Worm (Caenorhabditis elegans) whole organism, L2 larva: ENCODE measurements around the gene C29E4.12.

Source experiments
- C34F6.9 ChIP-seq: fragments of 150-350 bp; optimal IDR thresholded peaks from 2 replicates; lab custom pipeline; 2014; ENCODE audit warnings: missing biosample characterization, missing genetic modification characterization
- R02D3.7 ChIP-seq: fragments of 150-350 bp; optimal IDR thresholded peaks from 2 replicates; lab custom pipeline; 2014; ENCODE audit warnings: missing biosample characterization, missing genetic modification characterization
- Y55F3AM.14 ChIP-seq: fragments of 200-800 bp; sonication (Bioruptor generic); optimal IDR thresholded peaks from 2 replicates; lab custom pipeline; 2018; ENCODE audit warnings: mild to moderate bottlenecking, missing genetic modification characterization, missing compliant biosample characterization
- ZK546.5 ChIP-seq: sonication (generic microtip); optimal IDR thresholded peaks from 2 replicates; lab custom pipeline; 2017; ENCODE audit warnings: missing biosample characterization, missing genetic modification characterization
- aly-2 ChIP-seq: fragments of 150-350 bp; optimal IDR thresholded peaks from 2 replicates; lab custom pipeline; 2014; ENCODE audit warnings: missing biosample characterization, missing genetic modification characterization
- ama-1 ChIP-seq: fragments of 150-350 bp; optimal IDR thresholded peaks from 2 replicates; lab custom pipeline; 2018; ENCODE audit warnings: inconsistent platforms
- blmp-1 ChIP-seq: sonication (generic microtip); optimal IDR thresholded peaks from 2 replicates; lab custom pipeline; 2017; ENCODE audit warnings: missing genetic modification characterization, mild to moderate bottlenecking, missing compliant biosample characterization, antibody characterized with exemption, moderate library complexity; ENCODE audit not compliant: insufficient read depth
- ceh-16 ChIP-seq: fragments of 150-350 bp; optimal IDR thresholded peaks from 2 replicates; lab custom pipeline; 2014; ENCODE audit warnings: missing biosample characterization, missing genetic modification characterization
- ceh-82 ChIP-seq: fragments of 150-350 bp; optimal IDR thresholded peaks from 2 replicates; lab custom pipeline; 2014; ENCODE audit warnings: missing biosample characterization, missing genetic modification characterization
- crh-2 ChIP-seq: sonication (generic microtip); optimal IDR thresholded peaks from 2 replicates; lab custom pipeline; 2017; ENCODE audit warnings: missing biosample characterization, missing genetic modification characterization
- dmd-4 ChIP-seq: sonication (generic microtip); optimal IDR thresholded peaks from 2 replicates; lab custom pipeline; 2017; ENCODE audit warnings: missing biosample characterization, missing genetic modification characterization
- egl-27 ChIP-seq: sonication (generic microtip); optimal IDR thresholded peaks from 3 replicates; lab custom pipeline; 2017; ENCODE audit warnings: missing biosample characterization, missing genetic modification reagents, missing genetic modification characterization
- elt-1 ChIP-seq: fragments of 150-350 bp; optimal IDR thresholded peaks from 2 replicates; lab custom pipeline; 2014; ENCODE audit warnings: missing biosample characterization, missing genetic modification characterization
- fos-1 ChIP-seq: fragments of 150-350 bp; optimal IDR thresholded peaks from 2 replicates; lab custom pipeline; 2014; ENCODE audit warnings: missing biosample characterization, missing genetic modification characterization
- gmeb-1 ChIP-seq: fragments of 150-350 bp; optimal IDR thresholded peaks from 2 replicates; lab custom pipeline; 2014; ENCODE audit warnings: missing biosample characterization, missing genetic modification characterization
- lin-11 ChIP-seq: fragments of 150-350 bp; sonication (generic microtip); optimal IDR thresholded peaks from 2 replicates; lab custom pipeline; 2014; ENCODE audit warnings: missing biosample characterization, missing genetic modification characterization, inconsistent platforms, mixed read lengths
- lsy-2 ChIP-seq, 2 experiments: fragments of 150-350 bp in 1 of 2; sonication (generic microtip) in 1 of 2; optimal IDR thresholded peaks; 2 replicates each; lab custom pipeline; 2014 to 2017; ENCODE audit warnings: missing biosample characterization in 2 of 2, missing genetic modification characterization in 2 of 2
- mab-5 ChIP-seq: fragments of 150-350 bp; optimal IDR thresholded peaks from 2 replicates; lab custom pipeline; 2014; ENCODE audit warnings: missing biosample characterization, missing genetic modification characterization
- mbf-1 ChIP-seq: sonication (generic microtip); optimal IDR thresholded peaks from 2 replicates; lab custom pipeline; 2017; ENCODE audit warnings: missing biosample characterization, missing genetic modification characterization
- mdl-1 ChIP-seq, 2 experiments: fragments of 150-350 bp in 1 of 2; sonication (generic microtip) in 1 of 2; optimal IDR thresholded peaks; 2 replicates each; lab custom pipeline; 2017; ENCODE audit warnings: missing biosample characterization in 2 of 2, missing genetic modification characterization in 2 of 2
- nhr-10 ChIP-seq: sonication (generic microtip); optimal IDR thresholded peaks from 2 replicates; lab custom pipeline; 2017; ENCODE audit warnings: missing biosample characterization, missing genetic modification characterization
- nhr-11 ChIP-seq: fragments of 150-350 bp; optimal IDR thresholded peaks from 2 replicates; lab custom pipeline; 2014; ENCODE audit warnings: missing biosample characterization, missing genetic modification characterization
- nhr-12 ChIP-seq: fragments of 150-350 bp; optimal IDR thresholded peaks from 2 replicates; lab custom pipeline; 2014; ENCODE audit warnings: missing biosample characterization, missing genetic modification characterization
- nhr-129 ChIP-seq: fragments of 150-350 bp; optimal IDR thresholded peaks from 2 replicates; lab custom pipeline; 2014; ENCODE audit warnings: missing biosample characterization, missing genetic modification characterization
- nhr-21 ChIP-seq: fragments of 150-350 bp; optimal IDR thresholded peaks from 2 replicates; lab custom pipeline; 2014; ENCODE audit warnings: missing biosample characterization, missing genetic modification characterization
- nhr-23 ChIP-seq: fragments of 150-350 bp; optimal IDR thresholded peaks from 2 replicates; lab custom pipeline; 2014; ENCODE audit warnings: missing biosample characterization, missing genetic modification reagents, missing genetic modification characterization
- nhr-25 ChIP-seq: fragments of 150-350 bp; sonication (generic microtip); optimal IDR thresholded peaks from 3 replicates; lab custom pipeline; 2014; ENCODE audit warnings: missing biosample characterization, missing genetic modification characterization
- skn-1 ChIP-seq: sonication (generic microtip); optimal IDR thresholded peaks from 2 replicates; lab custom pipeline; 2017; ENCODE audit warnings: missing biosample characterization, missing genetic modification characterization
- sma-3 ChIP-seq: sonication (generic microtip); optimal IDR thresholded peaks from 2 replicates; lab custom pipeline; 2016; ENCODE audit warnings: missing genetic modification reagents, missing genetic modification characterization, missing compliant biosample characterization
- sma-9 ChIP-seq, 2 experiments: fragments of 150-350 bp in 1 of 2; sonication (generic microtip) in 1 of 2; optimal IDR thresholded peaks; 2 replicates each; lab custom pipeline; 2014 to 2016; ENCODE audit warnings: missing genetic modification characterization in 2 of 2, mild to moderate bottlenecking in 1 of 2, missing biosample characterization in 1 of 2, missing compliant biosample characterization in 1 of 2, missing genetic modification reagents in 1 of 2, moderate library complexity in 1 of 2
- unc-39 ChIP-seq: fragments of 150-350 bp; optimal IDR thresholded peaks from 2 replicates; lab custom pipeline; 2014; ENCODE audit warnings: missing biosample characterization, missing genetic modification characterization
- unc-55 ChIP-seq: fragments of 150-350 bp; sonication (generic microtip); optimal IDR thresholded peaks from 3 replicates; lab custom pipeline; 2014; ENCODE audit warnings: missing biosample characterization, missing genetic modification reagents, missing genetic modification characterization
- unc-62 ChIP-seq: fragments of 150-350 bp; optimal IDR thresholded peaks from 2 replicates; lab custom pipeline; 2014; ENCODE audit warnings: missing biosample characterization, missing genetic modification reagents, missing genetic modification characterization
- zag-1 ChIP-seq: fragments of 150-350 bp; optimal IDR thresholded peaks from 2 replicates; lab custom pipeline; 2014; ENCODE audit warnings: missing biosample characterization, missing genetic modification characterization
- ztf-11 ChIP-seq: sonication (generic microtip); optimal IDR thresholded peaks from 2 replicates; lab custom pipeline; 2017; ENCODE audit warnings: missing biosample characterization, missing genetic modification characterization
- ztf-4 ChIP-seq: fragments of 150-350 bp; optimal IDR thresholded peaks from 2 replicates; lab custom pipeline; 2014; ENCODE audit warnings: missing biosample characterization, missing genetic modification characterization

Gene C29E4.12

DNA sequence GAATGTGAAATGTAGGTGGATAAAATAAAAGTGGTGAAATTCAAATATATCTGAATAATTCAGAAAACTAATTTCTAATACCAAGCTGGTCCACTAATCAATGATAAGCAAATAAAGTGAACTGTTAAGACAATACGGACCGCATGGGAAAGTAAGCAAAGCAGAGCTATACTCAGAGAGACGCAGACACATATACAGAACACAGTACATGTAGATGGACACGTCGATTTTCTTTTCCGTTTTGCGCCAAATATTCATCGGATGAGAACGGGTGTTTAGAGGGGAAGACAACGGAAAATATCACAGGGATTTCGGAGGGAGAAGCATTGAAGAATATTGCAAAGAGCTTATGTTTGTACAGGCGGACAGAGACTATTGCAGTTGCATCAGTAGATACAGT lies 15.0 kb upstream of the C29E4.12 start:
- no peak for TF ChIP-seq nhr-11 (tag; lab: Kevin White, UChicago)
- TF ChIP-seq nhr-10 (tag; lab: Kevin White, UChicago): no peak
- no peak for TF ChIP-seq sma-3
- TF ChIP-seq skn-1 (tag; lab: Kevin White, UChicago): no peak
- no peak for TF ChIP-seq dmd-4 (tag; lab: Kevin White, UChicago)
- no peak for TF ChIP-seq elt-1
- no peak for TF ChIP-seq ceh-82 (tag; lab: Kevin White, UChicago)
- TF ChIP-seq aly-2 (tag; lab: Kevin White, UChicago): no peak
- no peak for TF ChIP-seq nhr-12
- no peak for TF ChIP-seq R02D3.7 (tag; lab: Kevin White, UChicago)
- no peak for TF ChIP-seq ama-1
- TF ChIP-seq lsy-2 (tag; optimal IDR thresholded peaks at IDR 0.05; lab: Kevin White, UChicago): no peak
- TF ChIP-seq sma-9 (GFP tag; optimal IDR thresholded peaks at IDR 0.05; lab: Kevin White, UChicago): no peak
- no peak for TF ChIP-seq sma-9 (tag; optimal IDR thresholded peaks at IDR 0.05; lab: Kevin White, UChicago)
- no peak for TF ChIP-seq ztf-4 (tag; lab: Kevin White, UChicago)
- TF ChIP-seq Y55F3AM.14 (GFP tag; lab: Kevin White, UChicago): no peak
- TF ChIP-seq, all 48 proteins: peak for 0

ce11 chrIII:7928549-7929129 lies 12.3 kb upstream of the C29E4.12 start, which contains the start of the genes C29E4.13 and npp-15:
Gene C29E4.13, minus strand, starts transcription at chrIII:7928717.
Gene npp-15, plus strand, starts transcription at chrIII:7929043.
- TF ChIP-seq lsy-2 (tag; optimal IDR thresholded peaks at IDR 0.05; lab: Kevin White, UChicago) (peak; percentile 16 to 79), crh-2 (tag; lab: Kevin White, UChicago) (peak; percentile 50), ztf-4 (tag; lab: Kevin White, UChicago) (no peak), nhr-11 (tag; lab: Kevin White, UChicago) (no peak), mab-5 (tag; lab: Kevin White, UChicago) (no peak), nhr-129 (peak; percentile 39), ceh-82 (tag; lab: Kevin White, UChicago) (no peak), nhr-12 (no peak), lin-11 (no peak), elt-1 (no peak), gmeb-1 (peak; percentile 78), unc-55 (GFP tag; lab: Kevin White, UChicago) (peak; percentile 65), egl-27 (no peak), ama-1 (no peak), C34F6.9 (tag; lab: Kevin White, UChicago) (no peak), nhr-25 (tag; lab: Kevin White, UChicago) (peak; percentile 62), nhr-23 (no peak), ceh-16 (tag; lab: Kevin White, UChicago) (no peak), R02D3.7 (tag; lab: Kevin White, UChicago) (no peak)

DNA sequence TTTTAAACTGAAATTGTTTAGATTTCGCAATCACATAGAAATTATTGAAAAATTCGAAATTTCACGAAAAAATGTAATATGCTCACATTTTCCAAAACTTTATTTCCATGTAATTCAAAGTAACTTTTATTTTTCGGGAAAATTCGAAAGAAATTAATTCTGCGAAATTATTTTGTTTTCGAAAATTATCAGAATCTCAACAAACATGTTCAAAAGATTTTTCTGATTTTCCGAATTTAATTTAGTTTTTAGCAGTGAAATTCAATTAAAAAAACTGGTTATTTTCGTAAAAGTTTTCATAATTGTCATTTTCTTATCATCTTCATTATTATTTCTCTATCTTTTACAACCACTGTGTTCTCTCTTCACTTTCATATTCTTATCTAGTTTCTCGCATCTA lies 7.7 kb upstream of the C29E4.12 start, which contains the start of gene ran-2:
ran-2 (plus strand) TSS at position 301 of the 400 bp plus-strand sequence.
- TF ChIP-seq blmp-1 (peak; percentile 6), ZK546.5 (tag; lab: Kevin White, UChicago) (no peak), zag-1 (tag; lab: Kevin White, UChicago) (no peak), fos-1 (tag; lab: Kevin White, UChicago) (peak; percentile 34)
- TF ChIP-seq, all 48 proteins: peak for 2

DNA sequence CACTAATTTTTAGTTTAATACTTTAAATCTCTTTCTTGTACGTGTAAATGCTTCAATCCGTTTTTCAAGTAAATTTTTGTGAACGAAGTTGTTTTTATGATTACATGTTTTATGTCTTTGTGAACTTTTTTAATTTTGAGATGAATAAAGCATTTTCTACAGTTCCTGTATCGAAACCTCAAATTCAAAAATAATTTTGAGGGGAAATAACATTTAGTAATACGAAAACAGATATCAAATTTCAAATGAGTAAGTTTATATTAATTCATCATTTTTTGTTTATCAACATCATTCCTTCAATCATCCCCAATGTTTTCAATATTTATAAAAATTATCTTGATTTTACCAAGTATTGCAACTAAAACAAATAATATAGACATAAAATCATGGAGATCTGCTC lies 3.4 kb upstream of the C29E4.12 start, which contains the start of gene C29E4.10:
C29E4.10 (plus strand) TSS at position 301 of the 400 bp plus-strand sequence.
- TF ChIP-seq ztf-11 (no peak), ceh-16 (tag; lab: Kevin White, UChicago) (no peak), ama-1 (no peak), mab-5 (tag; lab: Kevin White, UChicago) (no peak), mdl-1 (tag; optimal IDR thresholded peaks at IDR 0.05; lab: Kevin White, UChicago) (no peak), unc-39 (tag; lab: Kevin White, UChicago) (no peak), mbf-1 (no peak), unc-55 (GFP tag; lab: Kevin White, UChicago) (no peak), nhr-21 (no peak), unc-62 (GFP tag; lab: Kevin White, UChicago) (no peak), elt-1 (no peak), nhr-11 (tag; lab: Kevin White, UChicago) (no peak)
